Worm (Caenorhabditis elegans) whole organism, L1 larva: ENCODE data around the gene pyr-1.

Experiments
- efl-1 ChIP-seq, 4 experiments: fragments of 150-350 bp; optimal IDR thresholded peaks in 3 of 4; peaks in 1 of 4; 1 replicate in 1 of 4; 2 replicates in 3 of 4; lab custom pipeline; 2014; ENCODE audit warnings: missing biosample characterization in 2 of 4, missing genetic modification characterization in 2 of 4, missing genetic modification reagents in 2 of 4
- egl-27 ChIP-seq, 2 experiments: fragments of 150-350 bp in 1 of 2; sonication (generic microtip); optimal IDR thresholded peaks; 3 replicates each; lab custom pipeline; 2017 to 2018; ENCODE audit warnings: missing biosample characterization in 2 of 2, missing genetic modification characterization in 2 of 2, missing genetic modification reagents in 2 of 2
- fos-1 ChIP-seq: fragments of 150-350 bp; optimal IDR thresholded peaks from 2 replicates; lab custom pipeline; 2014; ENCODE audit warnings: missing biosample characterization, missing genetic modification characterization
- hlh-17 ChIP-seq: fragments of 200-800 bp; sonication (Bioruptor generic); optimal IDR thresholded peaks from 2 replicates; lab custom pipeline; 2018; ENCODE audit warnings: missing genetic modification characterization, mild to moderate bottlenecking, missing compliant biosample characterization, moderate library complexity, borderline replicate concordance
- lin-13 ChIP-seq: fragments of 150-350 bp; optimal IDR thresholded peaks from 2 replicates; lab custom pipeline; 2014; ENCODE audit warnings: missing biosample characterization, missing genetic modification reagents, missing genetic modification characterization
- lin-35 ChIP-seq, 2 experiments: fragments of 150-350 bp; optimal IDR thresholded peaks; 2 replicates each; lab custom pipeline; 2014; ENCODE audit warnings: missing biosample characterization in 2 of 2, missing genetic modification characterization in 2 of 2, missing genetic modification reagents in 2 of 2
- lir-3 ChIP-seq: sonication (generic microtip); optimal IDR thresholded peaks from 2 replicates; lab custom pipeline; 2016; ENCODE audit warnings: mild to moderate bottlenecking, missing genetic modification characterization, moderate library complexity, missing compliant biosample characterization; ENCODE audit not compliant: poor library complexity
- nhr-237 ChIP-seq: fragments of 150-350 bp; optimal IDR thresholded peaks from 2 replicates; lab custom pipeline; 2014; ENCODE audit warnings: missing biosample characterization, missing genetic modification characterization
- nhr-28 ChIP-seq: fragments of 150-350 bp; optimal IDR thresholded peaks from 2 replicates; lab custom pipeline; 2014; ENCODE audit warnings: missing biosample characterization, missing genetic modification characterization
- nhr-76 ChIP-seq: sonication (generic microtip); optimal IDR thresholded peaks from 2 replicates; lab custom pipeline; 2017; ENCODE audit warnings: missing biosample characterization, missing genetic modification characterization
- skn-1 ChIP-seq: fragments of 150-350 bp; optimal IDR thresholded peaks from 2 replicates; lab custom pipeline; 2014; ENCODE audit warnings: missing biosample characterization, missing genetic modification characterization
- tlp-1 ChIP-seq: fragments of 150-350 bp; optimal IDR thresholded peaks from 2 replicates; lab custom pipeline; 2014; ENCODE audit warnings: missing biosample characterization, missing genetic modification characterization
- unc-62 ChIP-seq: fragments of 150-350 bp; optimal IDR thresholded peaks from 2 replicates; lab custom pipeline; 2014; ENCODE audit warnings: missing biosample characterization, missing genetic modification reagents, missing genetic modification characterization

DNA sequence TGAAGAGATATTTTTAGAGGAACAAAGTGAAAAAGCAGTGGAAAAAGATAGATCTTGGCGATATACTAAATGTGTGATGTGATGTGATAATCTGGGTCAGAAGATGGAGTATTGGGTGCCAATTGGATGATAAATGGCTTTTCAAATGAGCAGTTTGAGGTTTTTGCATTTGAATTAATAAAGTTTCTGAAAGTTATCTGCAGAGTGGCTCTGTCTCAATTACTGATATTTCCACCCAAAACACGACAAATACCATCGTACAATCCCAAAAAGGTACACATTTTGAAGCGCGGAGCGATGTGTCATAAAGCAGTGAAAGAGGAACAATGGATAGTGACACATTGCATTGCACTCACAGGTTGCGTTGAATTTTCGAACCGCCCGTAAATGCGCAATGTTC lies 11.4 kb upstream of the pyr-1 start:
- no peak for TF ChIP-seq nhr-28 (tag; lab: Kevin White, UChicago)
- TF ChIP-seq egl-27 (tag; optimal IDR thresholded peaks at IDR 0.05; lab: Kevin White, UChicago): no peak
- TF ChIP-seq fos-1 (tag; lab: Kevin White, UChicago): no peak
- no peak for TF ChIP-seq skn-1 (tag; lab: Kevin White, UChicago)
- no peak for TF ChIP-seq unc-62
- TF ChIP-seq lir-3: no peak
- no peak for TF ChIP-seq hlh-17 (GFP tag; lab: Kevin White, UChicago)
- TF ChIP-seq lin-13 (GFP tag; lab: Kevin White, UChicago): no peak
- TF ChIP-seq efl-1 (optimal IDR thresholded peaks at IDR 0.05; lab: Kevin White, UChicago): no peak
- no peak for TF ChIP-seq efl-1 (GFP tag; optimal IDR thresholded peaks at IDR 0.05 in 1 of 2; lab: Kevin White, UChicago)
- no peak for TF ChIP-seq nhr-237
- no peak for TF ChIP-seq nhr-76 (tag; lab: Kevin White, UChicago)
- no peak for TF ChIP-seq tlp-1
- TF ChIP-seq lin-35 (GFP tag; optimal IDR thresholded peaks at IDR 0.05; lab: Kevin White, UChicago): no peak
